Fruit fly (Drosophila melanogaster): ENCODE measurements around the gene CG3191.

The CG3191 gene

DNA sequence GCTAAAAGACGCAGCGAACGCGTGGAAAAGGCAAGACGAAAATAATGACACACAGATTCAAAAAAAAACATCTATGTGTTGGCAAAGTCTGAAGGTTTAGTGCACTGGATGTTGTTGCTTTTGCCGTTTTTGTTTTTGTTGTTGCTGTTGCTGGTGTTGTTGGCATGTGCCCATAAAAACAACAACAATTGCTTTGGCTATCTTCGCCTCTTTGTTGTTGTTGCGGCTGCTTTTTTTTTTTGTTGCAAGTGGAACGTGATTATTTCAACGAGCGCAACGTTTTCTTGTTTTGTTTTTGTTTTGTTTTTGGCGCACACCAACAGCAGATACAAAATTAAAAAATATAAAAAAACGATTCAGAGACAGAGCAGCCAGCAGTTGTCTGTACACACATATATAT is 37.3 kb upstream of the CG3191 start (continued):
- TF ChIP-seq Atf-2 (GFP tag; optimal IDR thresholded peaks at IDR 0.05) (no peak), bsh (GFP tag; optimal IDR thresholded peaks at IDR 0.05) (peak in 1 of 2 experiments; percentile 98), CG8089 (GFP tag; optimal IDR thresholded peaks at IDR 0.05) (no peak), CG31224 (GFP tag; IDR thresholded peaks at IDR 0.05) (no peak), caup (GFP tag; optimal IDR thresholded peaks at IDR 0.05; ENCODE audit: severe bottlenecking) (no peak), sqz (GFP tag; optimal IDR thresholded peaks at IDR 0.05) (peak; percentile 56), tll (GFP tag; optimal IDR thresholded peaks at IDR 0.05) (no peak), jumu (GFP tag; optimal IDR thresholded peaks at IDR 0.05) (no peak), nom (GFP tag; optimal IDR thresholded peaks at IDR 0.05) (peak; percentile 99), tgo (GFP tag; IDR thresholded peaks at IDR 0.05) (no peak), phol (tag; optimal IDR thresholded peaks at IDR 0.05) (no peak), CG4360 (GFP tag; IDR thresholded peaks at IDR 0.05) (peak; percentile 97)

DNA sequence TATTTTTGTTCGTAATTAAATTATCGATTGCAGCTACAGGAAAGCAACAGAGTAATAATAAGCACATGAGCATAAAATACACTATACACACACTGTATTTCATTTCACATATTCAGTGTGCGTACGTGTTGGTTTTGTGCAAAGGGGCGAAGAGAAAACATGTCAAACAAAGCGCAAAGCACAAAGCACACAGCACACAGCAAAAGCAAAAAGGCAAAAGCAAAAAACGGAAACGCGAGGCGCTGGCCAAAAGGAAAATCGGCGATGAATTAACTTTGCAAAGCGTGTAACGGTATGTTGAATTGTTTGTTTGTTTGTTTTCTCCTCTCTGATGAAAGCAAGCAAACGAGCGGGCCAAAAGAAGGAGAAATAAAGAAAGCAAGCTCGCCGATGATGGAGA is 36.5 kb upstream of the CG3191 start:
- TF ChIP-seq amos (GFP tag; IDR thresholded peaks at IDR 0.05; ENCODE audit: partially characterized antibody) (no peak), Ets65A (GFP tag) (peak; percentile 35), vvl (GFP tag; IDR thresholded peaks at IDR 0.05) (0 out of 2 replicates have a peak, but pooled peaks have one; percentile 33)

- no peak for TF ChIP-seq tgo (GFP tag; IDR thresholded peaks at IDR 0.05)
- no peak for TF ChIP-seq eve (GFP tag; optimal IDR thresholded peaks at IDR 0.05)
- TF ChIP-seq Pdp1 (GFP tag; optimal IDR thresholded peaks at IDR 0.05): peak in 1 of 2 experiments; percentile 51
- TF ChIP-seq bsh (GFP tag; optimal IDR thresholded peaks at IDR 0.05): peak in 1 of 2 experiments; percentile 18
- peak; percentile 75; the same call in 1 of the 4 replicates for TF ChIP-seq chinmo (GFP tag; IDR thresholded peaks at IDR 0.05; ENCODE audit: partially characterized antibody)
- 0 out of 3 replicates have a peak, but pooled peaks have one; percentile 8 for TF ChIP-seq zfh1 (GFP tag; IDR thresholded peaks at IDR 0.05)
- TF ChIP-seq nom (GFP tag; optimal IDR thresholded peaks at IDR 0.05): peak; percentile 13
- TF ChIP-seq crol (GFP tag; IDR thresholded peaks at IDR 0.05): peak; percentile 76
- peak; percentile 15 for TF ChIP-seq cg (GFP tag; optimal IDR thresholded peaks at IDR 0.05)
- no peak for TF ChIP-seq CG10431 (GFP tag; optimal IDR thresholded peaks at IDR 0.05)
- no peak for TF ChIP-seq sug (tag; optimal IDR thresholded peaks at IDR 0.05)
- TF ChIP-seq Drgx (GFP tag; IDR thresholded peaks at IDR 0.05): peak; percentile 16; the same call in 1 of the 2 replicates
- TF ChIP-seq Meics (GFP tag; optimal IDR thresholded peaks at IDR 0.05): no peak
- no peak for TF ChIP-seq ham (GFP tag; IDR thresholded peaks at IDR 0.05)
Observed at dm6 chrX:2286985-2287384, 35.2 kb upstream of the CG3191 start.

DNA sequence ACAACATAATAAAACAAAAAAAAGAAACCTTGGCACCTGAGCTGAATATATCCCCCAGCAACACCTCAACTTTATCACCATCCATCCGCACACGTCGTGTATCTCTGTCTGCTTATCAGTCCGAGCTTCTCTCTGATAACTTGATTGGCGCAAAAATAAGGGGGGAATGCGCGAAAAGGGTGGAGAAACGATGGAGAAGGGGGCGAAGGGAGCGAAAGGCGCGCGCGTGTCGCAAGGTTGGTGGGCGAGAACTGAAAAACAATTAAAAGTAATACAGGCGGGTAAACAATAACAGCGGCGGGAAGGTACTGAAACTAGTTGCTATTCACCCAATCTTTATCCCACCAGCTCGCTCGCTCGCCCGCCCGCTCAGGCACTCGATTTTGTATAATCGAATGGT is 34.5 kb upstream of the CG3191 start:
- TF ChIP-seq Nf-YC (tag; optimal IDR thresholded peaks at IDR 0.05) (peak; percentile 13), fd3F (GFP tag; optimal IDR thresholded peaks at IDR 0.05) (no peak), unpg (GFP tag; optimal IDR thresholded peaks at IDR 0.05) (no peak), grn (GFP tag; optimal IDR thresholded peaks at IDR 0.05) (peak; percentile 38), CG17568 (GFP tag; optimal IDR thresholded peaks at IDR 0.05) (no peak), CG10543 (GFP tag; optimal IDR thresholded peaks at IDR 0.05) (peak; percentile 28), sd (tag; optimal IDR thresholded peaks at IDR 0.05) (peak; percentile 18), wdn (GFP tag; IDR thresholded peaks at IDR 0.05) (no peak), sens (GFP tag) (no peak), ftz-f1 (GFP tag; optimal IDR thresholded peaks at IDR 0.05) (peak; percentile 70), cwo (GFP tag; optimal IDR thresholded peaks at IDR 0.05) (peak; percentile 59), Hey (tag; optimal IDR thresholded peaks at IDR 0.05) (peak; percentile 98), exex (tag; optimal IDR thresholded peaks at IDR 0.05) (peak; percentile 90), CG10431 (GFP tag; optimal IDR thresholded peaks at IDR 0.05) (no peak), Med (GFP tag) (peak; percentile 61), sug (tag; optimal IDR thresholded peaks at IDR 0.05) (peak; percentile 82), mirr (GFP tag; optimal IDR thresholded peaks at IDR 0.05) (peak; percentile 62), CG1832 (GFP tag; optimal IDR thresholded peaks at IDR 0.05) (no peak), crol (GFP tag; IDR thresholded peaks at IDR 0.05) (peak; percentile 83), kni (GFP tag; optimal IDR thresholded peaks at IDR 0.05) (no peak), CG18599 (GFP tag; optimal IDR thresholded peaks at IDR 0.05) (peak; percentile 26), CG1792 (GFP tag; optimal IDR thresholded peaks at IDR 0.05) (no peak)

All from whole organism, embryonic.